Worm (Caenorhabditis elegans) whole organism, late embryonic: ENCODE results near the gene B0563.9.

Experiments used
- C08G9.2 ChIP-seq: sonication (generic microtip); optimal IDR thresholded peaks from 2 replicates; lab custom pipeline; 2016; ENCODE audit warnings: mild to moderate bottlenecking, missing genetic modification characterization, moderate library complexity, missing compliant biosample characterization
- C38D4.7 ChIP-seq: fragments of 200-800 bp; sonication (Bioruptor generic); optimal IDR thresholded peaks from 2 replicates; lab custom pipeline; 2018; ENCODE audit warnings: mild to moderate bottlenecking, missing genetic modification characterization, moderate library complexity, missing compliant biosample characterization
- K02D7.2 ChIP-seq: sonication (generic microtip); optimal IDR thresholded peaks from 2 replicates; lab custom pipeline; 2017; ENCODE audit warnings: mild to moderate bottlenecking, missing genetic modification characterization, missing compliant biosample characterization
- K09A11.1 ChIP-seq: sonication (generic microtip); optimal IDR thresholded peaks from 2 replicates; lab custom pipeline; 2017; ENCODE audit warnings: antibody characterized with exemption, mild to moderate bottlenecking, missing genetic modification characterization, missing compliant biosample characterization; ENCODE audit not compliant: insufficient read depth
- T23F11.4 ChIP-seq: fragments of 200-800 bp; sonication (Bioruptor generic); optimal IDR thresholded peaks from 2 replicates; lab custom pipeline; 2018; ENCODE audit warnings: mild to moderate bottlenecking, missing genetic modification characterization, missing compliant biosample characterization
- Y22D7AL.16 ChIP-seq: sonication (generic microtip); optimal IDR thresholded peaks from 2 replicates; lab custom pipeline; 2016; ENCODE audit warnings: missing genetic modification characterization, missing compliant biosample characterization
- ceh-14 ChIP-seq: sonication (generic microtip); optimal IDR thresholded peaks from 2 replicates; lab custom pipeline; 2016; ENCODE audit warnings: missing genotype, missing genetic modification characterization, missing compliant biosample characterization
- ceh-18 ChIP-seq: sonication (generic microtip); optimal IDR thresholded peaks from 2 replicates; lab custom pipeline; 2016; ENCODE audit warnings: missing genetic modification characterization, missing compliant biosample characterization
- ceh-19 ChIP-seq: fragments of 200-800 bp; sonication (Bioruptor generic); optimal IDR thresholded peaks from 2 replicates; lab custom pipeline; 2018; ENCODE audit warnings: mild to moderate bottlenecking, missing genetic modification characterization, missing compliant biosample characterization
- ceh-22 ChIP-seq: sonication (generic microtip); optimal IDR thresholded peaks from 2 replicates; lab custom pipeline; 2017; ENCODE audit warnings: missing biosample characterization, missing genetic modification characterization
- ceh-31 ChIP-seq: sonication (generic microtip); optimal IDR thresholded peaks from 2 replicates; lab custom pipeline; 2016; ENCODE audit warnings: missing genetic modification characterization, missing compliant biosample characterization
- ceh-34 ChIP-seq: sonication (generic microtip); optimal IDR thresholded peaks from 2 replicates; lab custom pipeline; 2016; ENCODE audit warnings: mild to moderate bottlenecking, missing genetic modification characterization, missing compliant biosample characterization
- ceh-45 ChIP-seq: fragments of 200-800 bp; sonication (Bioruptor generic); IDR thresholded peaks from 2 replicates; pipeline ENCODE4 v1.3.6; 2022; ENCODE audit warnings: missing genetic modification reagents, missing genetic modification characterization, missing compliant biosample characterization
- elt-2 ChIP-seq: sonication (generic microtip); optimal IDR thresholded peaks from 2 replicates; lab custom pipeline; 2016; ENCODE audit warnings: missing genetic modification reagents, missing genetic modification characterization, missing compliant biosample characterization
- elt-4 ChIP-seq: sonication (generic microtip); optimal IDR thresholded peaks from 2 replicates; lab custom pipeline; 2016; ENCODE audit warnings: missing genetic modification characterization, missing compliant biosample characterization
- ets-4 ChIP-seq: sonication (generic microtip); optimal IDR thresholded peaks from 2 replicates; lab custom pipeline; 2016; ENCODE audit warnings: missing genetic modification characterization, missing compliant biosample characterization
- fkh-10 ChIP-seq: fragments of 150-350 bp; optimal IDR thresholded peaks from 2 replicates; lab custom pipeline; 2014; ENCODE audit warnings: missing biosample characterization, missing genetic modification reagents, missing genetic modification characterization
- hlh-13 ChIP-seq: fragments of 200-800 bp; sonication (Bioruptor generic); optimal IDR thresholded peaks from 2 replicates; lab custom pipeline; 2018; ENCODE audit warnings: mild to moderate bottlenecking, missing genetic modification characterization, missing compliant biosample characterization
- hlh-15 ChIP-seq: sonication (generic microtip); optimal IDR thresholded peaks from 2 replicates; lab custom pipeline; 2016; ENCODE audit warnings: missing genetic modification characterization, missing compliant biosample characterization
- hlh-8 ChIP-seq: sonication (generic microtip); optimal IDR thresholded peaks from 2 replicates; lab custom pipeline; 2016; ENCODE audit warnings: missing genotype, missing genetic modification characterization, missing compliant biosample characterization
- madf-2 ChIP-seq: sonication (generic microtip); optimal IDR thresholded peaks from 2 replicates; lab custom pipeline; 2017; ENCODE audit warnings: missing genetic modification characterization, missing compliant biosample characterization
- nfya-1 ChIP-seq: sonication (generic microtip); optimal IDR thresholded peaks from 2 replicates; lab custom pipeline; 2017; ENCODE audit warnings: missing genetic modification characterization, mild to moderate bottlenecking, missing compliant biosample characterization, antibody characterized with exemption, moderate library complexity
- npax-4 ChIP-seq: sonication (generic microtip); optimal IDR thresholded peaks from 2 replicates; lab custom pipeline; 2016; ENCODE audit warnings: missing genetic modification characterization, missing compliant biosample characterization
- pag-3 ChIP-seq: sonication (generic microtip); optimal IDR thresholded peaks from 2 replicates; lab custom pipeline; 2016; ENCODE audit warnings: missing compliant biosample characterization, missing genetic modification characterization, borderline replicate concordance
- pat-9 ChIP-seq: fragments of 200-800 bp; sonication (Bioruptor generic); optimal IDR thresholded peaks from 2 replicates; lab custom pipeline; 2018; ENCODE audit warnings: mild to moderate bottlenecking, missing genetic modification characterization, moderate library complexity, missing compliant biosample characterization
- pha-2 ChIP-seq: sonication (generic microtip); optimal IDR thresholded peaks from 2 replicates; lab custom pipeline; 2017; ENCODE audit warnings: mild to moderate bottlenecking, missing genetic modification characterization, missing compliant biosample characterization
- pha-4 ChIP-seq: fragments of 150-350 bp; optimal IDR thresholded peaks from 2 replicates; lab custom pipeline; 2018; ENCODE audit warnings: missing biosample characterization, missing genetic modification reagents, missing genetic modification characterization
- pqm-1 ChIP-seq: sonication (generic microtip); optimal IDR thresholded peaks from 2 replicates; lab custom pipeline; 2016; ENCODE audit warnings: missing genetic modification characterization, missing compliant biosample characterization
- pros-1 ChIP-seq: fragments of 150-350 bp; optimal IDR thresholded peaks from 2 replicates; lab custom pipeline; 2014; ENCODE audit warnings: missing biosample characterization, missing genetic modification reagents, missing genetic modification characterization
- ref-2 ChIP-seq: sonication (generic microtip); optimal IDR thresholded peaks from 2 replicates; lab custom pipeline; 2016; ENCODE audit warnings: missing genetic modification characterization, missing compliant biosample characterization
- syd-9 ChIP-seq: sonication (generic microtip); optimal IDR thresholded peaks from 2 replicates; lab custom pipeline; 2016; ENCODE audit warnings: mild to moderate bottlenecking, missing genetic modification characterization, moderate library complexity, missing compliant biosample characterization
- tbx-7 ChIP-seq: sonication (generic microtip); optimal IDR thresholded peaks from 2 replicates; lab custom pipeline; 2016; ENCODE audit warnings: missing genotype, missing genetic modification characterization, missing compliant biosample characterization
- ttx-3 ChIP-seq: sonication (generic microtip); optimal IDR thresholded peaks from 2 replicates; lab custom pipeline; 2016; ENCODE audit warnings: missing genetic modification reagents, missing genetic modification characterization, missing compliant biosample characterization
- unc-3 ChIP-seq, 2 experiments: fragments of 200-800 bp in 1 of 2; sonication (Bioruptor generic) in 1 of 2; sonication (generic microtip) in 1 of 2; conservative IDR thresholded peaks in 1 of 2; optimal IDR thresholded peaks in 1 of 2; 2 replicates each; pipeline versions ENCODE4 v1.3.6 to Lab custom; 2016 to 2022; ENCODE audit warnings: missing compliant biosample characterization in 2 of 2, missing genetic modification characterization in 2 of 2, missing genetic modification reagents in 1 of 2
- unc-55 ChIP-seq: sonication (generic microtip); optimal IDR thresholded peaks from 2 replicates; lab custom pipeline; 2017; ENCODE audit warnings: missing biosample characterization, missing genetic modification reagents, missing genetic modification characterization
- unc-86 ChIP-seq: sonication (generic microtip); optimal IDR thresholded peaks from 2 replicates; lab custom pipeline; 2016; ENCODE audit warnings: missing genetic modification characterization, missing compliant biosample characterization
- ztf-16 ChIP-seq: sonication (generic microtip); optimal IDR thresholded peaks from 2 replicates; lab custom pipeline; 2017; ENCODE audit warnings: missing genetic modification characterization, missing compliant biosample characterization

The B0563.9 gene

DNA sequence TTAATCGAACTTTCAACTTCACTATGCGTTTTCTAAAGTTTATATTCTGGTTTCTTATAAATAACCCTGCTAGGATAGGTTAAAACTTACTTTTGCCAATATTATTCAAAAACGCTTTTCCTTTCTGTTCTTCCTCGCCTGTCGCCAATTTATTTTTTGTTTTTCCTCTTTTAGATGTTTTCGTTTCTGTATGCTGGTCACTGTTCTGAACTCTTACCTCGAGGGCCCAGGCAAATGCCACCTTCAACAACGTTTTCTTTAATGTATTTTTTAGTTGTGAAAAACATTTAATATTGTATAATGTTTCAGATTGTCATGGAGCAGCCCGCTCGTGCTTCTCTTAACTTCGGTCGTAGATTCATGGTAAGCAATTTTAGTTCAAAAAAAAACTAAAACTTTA lies 13.8 kb downstream of the B0563.9 start, which contains the start of gene Y81B9A.3:
Gene Y81B9A.3 (plus strand): TSS at position 301 of the 400 bp plus-strand sequence.
- no peak for TF ChIP-seq pqm-1 (tag; lab: Kevin White, UChicago)
- TF ChIP-seq pros-1 (tag; lab: Kevin White, UChicago), result no peak
- no peak for TF ChIP-seq ceh-22 (tag; lab: Kevin White, UChicago)
- no peak for TF ChIP-seq ceh-34 (tag; lab: Kevin White, UChicago)
- TF ChIP-seq elt-2 (tag; lab: Kevin White, UChicago), result no peak
- TF ChIP-seq ceh-14, result no peak
- no peak for TF ChIP-seq pat-9 (tag; lab: Kevin White, UChicago)
- TF ChIP-seq ref-2 (tag; lab: Kevin White, UChicago), result no peak
- TF ChIP-seq fkh-10 (GFP tag; lab: Kevin White, UChicago), result no peak
- no peak for TF ChIP-seq K02D7.2
- no peak for TF ChIP-seq C08G9.2
- TF ChIP-seq hlh-15 (tag; lab: Kevin White, UChicago), result no peak
- TF ChIP-seq ceh-45 (GFP tag; lab: Robert Waterston, UW), result no peak
- no peak for TF ChIP-seq C38D4.7 (GFP tag; lab: Kevin White, UChicago)
- TF ChIP-seq ceh-31 (tag; lab: Kevin White, UChicago), result no peak
- TF ChIP-seq pag-3 (tag; lab: Kevin White, UChicago), result no peak
- TF ChIP-seq tbx-7 (tag; lab: Kevin White, UChicago), result no peak

DNA sequence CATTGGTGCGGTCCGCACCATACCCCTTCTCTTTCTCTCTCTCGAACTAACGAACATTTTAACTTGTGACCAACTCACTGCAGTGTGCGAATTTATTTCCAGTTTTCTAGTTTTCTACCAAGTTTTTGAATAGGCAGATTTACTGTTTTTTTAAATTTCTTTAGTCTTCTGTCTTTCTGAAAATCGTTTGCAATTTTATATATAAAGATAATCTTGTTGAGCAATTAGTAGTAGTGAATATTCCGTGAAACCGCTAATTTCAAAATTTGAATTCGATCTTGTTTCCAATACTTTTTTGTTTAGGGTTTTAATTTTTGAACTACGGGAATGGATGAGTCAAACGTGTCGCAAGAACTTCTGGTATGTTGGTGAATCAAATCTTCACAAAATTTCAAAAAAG lies 15.5 kb downstream of the B0563.9 start, which contains the start of gene Y81B9A.2:
Gene Y81B9A.2 (plus strand): TSS at position 301 of the 400 bp plus-strand sequence.
- TF ChIP-seq hlh-15 (tag; lab: Kevin White, UChicago) (no peak), syd-9 (tag; lab: Kevin White, UChicago) (no peak), pha-2 (tag; lab: Kevin White, UChicago) (no peak), ceh-34 (tag; lab: Kevin White, UChicago) (no peak), madf-2 (tag; lab: Kevin White, UChicago) (no peak), ztf-16 (no peak), T23F11.4 (GFP tag; lab: Kevin White, UChicago) (no peak), hlh-13 (GFP tag; lab: Kevin White, UChicago) (no peak), pag-3 (tag; lab: Kevin White, UChicago) (no peak), pqm-1 (tag; lab: Kevin White, UChicago) (no peak)

DNA sequence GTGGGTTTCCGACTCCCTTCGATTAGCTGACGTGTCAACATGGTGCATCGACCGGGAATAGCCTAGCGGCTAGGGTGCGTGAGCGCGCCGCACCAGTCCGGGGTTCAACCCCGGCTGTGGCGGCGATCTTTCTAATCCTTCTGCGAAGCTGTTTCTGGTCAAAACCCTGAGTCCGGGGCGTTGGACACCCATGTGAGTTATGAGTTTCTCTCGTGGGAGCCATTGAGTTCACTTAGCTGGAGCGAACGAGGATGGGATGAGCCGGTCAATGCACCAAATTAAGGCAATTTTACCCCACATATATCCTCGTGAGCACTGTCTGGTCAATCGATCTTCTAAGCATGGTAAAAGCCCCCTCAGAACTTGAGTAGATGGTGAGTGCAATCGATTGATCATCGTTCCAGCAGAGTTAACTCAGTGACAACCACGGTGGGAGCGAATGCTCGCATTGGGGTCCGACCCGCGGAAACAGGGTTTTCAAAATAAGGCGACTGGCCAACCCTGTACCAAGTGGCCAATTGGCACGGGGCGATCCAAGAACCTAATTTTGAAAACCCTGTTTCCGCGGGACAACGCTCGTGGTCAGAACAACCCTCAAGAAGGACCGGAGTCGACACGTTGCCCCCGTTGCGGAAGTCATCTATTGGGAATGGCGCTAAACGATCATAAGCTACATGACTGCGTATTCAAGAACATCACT lies 23.6 kb downstream of the B0563.9 start, which contains the start of gene Y81B9A.1:
Gene Y81B9A.1 (plus strand): TSS at position 650 of the 700 bp plus-strand sequence.
- TF ChIP-seq npax-4 (tag; lab: Kevin White, UChicago) (no peak), C08G9.2 (no peak)

DNA sequence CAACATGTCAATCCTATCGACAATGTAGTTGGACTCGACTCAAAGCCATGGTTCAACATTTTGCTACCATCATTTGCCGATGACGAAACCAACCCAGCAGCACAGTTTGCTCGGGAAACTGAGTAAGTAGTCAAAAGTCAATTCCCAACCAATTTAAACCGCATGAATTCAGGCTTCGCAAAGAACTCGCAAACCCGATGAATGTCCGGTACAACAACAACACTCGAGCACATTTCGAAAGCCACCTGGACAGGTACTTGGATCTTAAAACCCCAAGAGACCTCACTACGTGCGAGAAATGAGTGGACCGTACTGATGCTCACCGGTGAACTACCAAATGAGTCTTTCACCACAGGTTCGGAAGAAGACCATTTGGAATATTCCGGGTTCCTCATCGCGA lies 25.7 kb downstream of the B0563.9 start:
- TF ChIP-seq ttx-3 (tag; lab: Kevin White, UChicago), result no peak
- no peak for TF ChIP-seq Y22D7AL.16 (tag; lab: Kevin White, UChicago)
- no peak for TF ChIP-seq unc-55 (GFP tag; lab: Kevin White, UChicago)
- TF ChIP-seq pat-9 (tag; lab: Kevin White, UChicago), result no peak
- TF ChIP-seq pha-4 (tag; lab: Kevin White, UChicago), result no peak
- no peak for TF ChIP-seq ceh-22 (tag; lab: Kevin White, UChicago)
- TF ChIP-seq hlh-8 (tag; lab: Kevin White, UChicago), result no peak
- TF ChIP-seq ceh-18 (tag; lab: Kevin White, UChicago), result no peak
- TF ChIP-seq nfya-1 (tag; lab: Kevin White, UChicago), result no peak
- no peak for TF ChIP-seq ceh-31 (tag; lab: Kevin White, UChicago)
- no peak for TF ChIP-seq elt-4
- TF ChIP-seq ceh-19 (GFP tag; lab: Kevin White, UChicago), result no peak
- TF ChIP-seq unc-3 (GFP tag; conservative IDR thresholded peaks at IDR 0.05; lab: Robert Waterston, UW), result no peak
- TF ChIP-seq unc-3 (tag; optimal IDR thresholded peaks at IDR 0.05; lab: Kevin White, UChicago), result no peak
- no peak for TF ChIP-seq unc-86 (tag; lab: Kevin White, UChicago)
- TF ChIP-seq K09A11.1 (tag; lab: Kevin White, UChicago), result no peak
- no peak for TF ChIP-seq ets-4 (tag; lab: Kevin White, UChicago)
